Worm (Caenorhabditis elegans): ENCODE results near the gene inx-3.

Gene inx-3

DNA sequence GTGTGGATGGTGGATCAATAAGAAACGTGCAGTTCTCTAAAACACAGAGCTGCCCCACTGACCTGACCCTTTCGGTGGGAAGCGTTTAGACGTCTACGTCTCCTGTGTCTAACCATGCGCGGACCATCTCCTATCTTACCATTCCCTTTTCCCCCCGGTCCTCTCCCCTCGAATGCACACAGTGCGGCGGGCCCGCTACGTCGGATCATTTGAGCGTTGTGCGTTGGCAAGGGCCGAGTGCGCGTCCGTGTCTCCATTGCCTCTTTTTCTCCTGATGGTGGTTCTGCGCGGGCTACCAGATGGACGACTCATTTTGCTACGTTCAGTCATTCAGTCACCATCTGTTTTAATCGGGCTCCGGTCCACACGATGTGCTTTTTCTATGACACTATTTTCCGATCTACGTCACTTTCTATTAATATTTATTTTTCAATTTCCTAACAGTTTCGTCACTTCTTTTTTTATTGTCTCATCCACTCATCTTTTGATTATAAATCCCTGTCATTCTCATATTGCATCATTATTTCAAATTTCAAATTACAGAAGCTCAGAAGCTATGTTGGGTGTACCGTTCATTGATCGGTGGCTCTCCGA is at the start of gene inx-3:
TSS of gene inx-3 (plus strand) at position 544 of the 594 bp plus-strand sequence.
- TF ChIP-seq T22C8.4 (GFP tag; IDR thresholded peaks at IDR 0.05) (0 out of 2 replicates have a peak, but pooled peaks have one; percentile 3), ztf-29 (GFP tag; IDR thresholded peaks at IDR 0.05) (no peak), flt-1 (GFP tag; IDR thresholded peaks at IDR 0.05) (0 out of 2 replicates have a peak, but pooled peaks have one; percentile 4), cog-1 (tag; optimal IDR thresholded peaks at IDR 0.05) (no peak), ref-1 (GFP tag; conservative IDR thresholded peaks at IDR 0.05) (no peak), klf-2 (GFP tag; conservative IDR thresholded peaks at IDR 0.05) (no peak), tab-1 (GFP tag; IDR thresholded peaks at IDR 0.05) (peak; percentile 53; the same call in 1 of the 2 replicates), med-1 (GFP tag; optimal IDR thresholded peaks at IDR 0.05; ENCODE audit: insufficient read depth) (no peak), ztf-23 (GFP tag; IDR thresholded peaks at IDR 0.05) (0 out of 2 replicates have a peak, but pooled peaks have one; percentile 55)

DNA sequence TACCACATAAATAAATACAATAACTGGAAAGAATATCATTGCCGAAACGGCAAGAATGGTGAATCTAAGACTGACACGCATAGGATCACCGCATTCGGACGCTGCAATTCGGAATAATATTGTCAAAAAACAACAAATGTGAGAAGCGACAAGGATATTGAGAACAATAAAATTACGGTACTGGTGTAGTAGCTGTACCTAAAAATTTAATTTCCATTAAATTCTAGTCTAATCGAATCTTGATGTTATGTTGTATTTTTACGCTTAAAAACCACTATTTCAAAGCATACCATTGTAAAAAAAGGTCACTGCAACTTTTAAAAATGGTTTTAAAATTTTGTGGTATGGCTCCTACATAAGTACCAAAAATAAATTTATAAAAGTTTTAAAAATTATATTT is 47.2 kb upstream of the inx-3 start, which contains the start of gene mig-23:
TSS of gene mig-23 (minus strand) at position 101 of the 400 bp plus-strand sequence.
- TF ChIP-seq med-1 (GFP tag; optimal IDR thresholded peaks at IDR 0.05; ENCODE audit: insufficient read depth) (no peak), ref-1 (GFP tag; conservative IDR thresholded peaks at IDR 0.05) (no peak), tab-1 (GFP tag; IDR thresholded peaks at IDR 0.05) (no peak), cog-1 (tag; optimal IDR thresholded peaks at IDR 0.05) (no peak), ztf-29 (GFP tag; IDR thresholded peaks at IDR 0.05) (no peak), ztf-23 (GFP tag; IDR thresholded peaks at IDR 0.05) (no peak), klf-2 (GFP tag; conservative IDR thresholded peaks at IDR 0.05) (no peak), flt-1 (GFP tag; IDR thresholded peaks at IDR 0.05) (no peak), T22C8.4 (GFP tag; IDR thresholded peaks at IDR 0.05) (no peak)

DNA sequence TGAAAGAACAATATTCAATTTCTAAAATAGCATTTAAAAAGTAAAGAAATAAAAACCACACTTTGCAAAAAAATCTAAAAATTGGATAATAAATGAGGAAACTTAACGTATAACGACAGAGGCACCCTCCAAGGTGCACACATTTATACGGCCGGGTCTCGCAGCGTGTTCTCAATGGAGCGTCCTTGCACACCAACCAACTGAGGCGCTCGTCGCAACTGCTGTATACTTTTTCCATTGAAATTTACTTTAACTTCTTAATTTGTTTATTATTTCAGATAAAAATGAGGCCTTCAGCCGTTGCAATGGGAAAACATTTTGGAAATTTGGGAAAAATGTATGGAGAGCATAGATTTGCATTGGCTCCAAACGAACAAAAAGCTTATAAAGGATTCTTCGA is 42.8 kb upstream of the inx-3 start, which contains the start of the genes R07E4.5 and R07E4.3:
TSS of gene R07E4.5 (minus strand) at position 1 of the 400 bp plus-strand sequence.
TSS of gene R07E4.3 (plus strand) at position 285 of the 400 bp plus-strand sequence.
- TF ChIP-seq cog-1 (tag; optimal IDR thresholded peaks at IDR 0.05), result peak; percentile 43
- peak; percentile 62; the same call in 1 of the 2 replicates for TF ChIP-seq ztf-23 (GFP tag; IDR thresholded peaks at IDR 0.05)
- 0 out of 2 replicates have a peak, but pooled peaks have one; percentile 56 for TF ChIP-seq flt-1 (GFP tag; IDR thresholded peaks at IDR 0.05)
- no peak for TF ChIP-seq T22C8.4 (GFP tag; IDR thresholded peaks at IDR 0.05)
- no peak for TF ChIP-seq tab-1 (GFP tag; IDR thresholded peaks at IDR 0.05)

DNA sequence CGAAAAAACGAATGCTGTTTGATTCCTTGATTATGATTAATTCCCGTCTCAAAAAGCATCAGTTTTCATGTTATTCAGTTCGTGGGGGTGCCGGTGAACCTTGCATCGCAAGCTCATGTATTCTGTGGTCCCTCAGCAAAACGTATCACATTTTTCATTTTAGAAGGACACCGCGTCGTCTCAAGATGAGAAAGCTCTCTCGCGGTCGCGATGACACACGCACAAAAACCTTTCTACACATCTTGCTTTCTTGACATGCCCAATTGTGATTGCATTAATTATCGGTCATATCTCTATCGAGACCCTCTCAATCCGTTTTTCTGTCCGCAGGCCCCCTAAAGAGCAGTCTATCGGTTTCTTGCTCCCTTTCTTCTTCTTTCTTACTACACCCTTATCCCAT is 39.8 kb upstream of the inx-3 start:
- TF ChIP-seq cog-1 (tag; optimal IDR thresholded peaks at IDR 0.05) (no peak), med-1 (GFP tag; optimal IDR thresholded peaks at IDR 0.05; ENCODE audit: insufficient read depth) (no peak), ztf-23 (GFP tag; IDR thresholded peaks at IDR 0.05) (no peak)

DNA sequence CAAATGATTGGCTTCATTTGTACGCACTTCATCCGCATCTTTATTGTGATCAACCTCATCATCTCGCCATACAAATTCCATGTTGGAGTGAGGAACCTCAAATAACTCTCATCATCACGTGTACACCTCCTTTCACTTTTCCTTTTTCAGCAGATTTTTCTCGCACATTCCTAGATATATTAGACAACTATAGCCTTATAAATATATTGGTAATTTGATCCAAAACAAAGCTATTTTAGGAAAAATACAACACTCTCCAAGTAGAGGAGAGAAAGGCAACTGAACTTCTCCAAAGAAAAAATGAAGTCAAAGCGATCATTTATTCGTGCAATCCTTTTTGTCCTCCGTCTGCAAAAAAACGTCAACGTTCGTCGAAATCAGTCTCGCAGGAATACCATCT is 37.1 kb upstream of the inx-3 start, which contains the start of gene R07E4.1:
TSS of gene R07E4.1 (plus strand) at position 301 of the 400 bp plus-strand sequence.
- TF ChIP-seq ztf-23 (GFP tag; IDR thresholded peaks at IDR 0.05) (no peak), cog-1 (tag; optimal IDR thresholded peaks at IDR 0.05) (no peak)

DNA sequence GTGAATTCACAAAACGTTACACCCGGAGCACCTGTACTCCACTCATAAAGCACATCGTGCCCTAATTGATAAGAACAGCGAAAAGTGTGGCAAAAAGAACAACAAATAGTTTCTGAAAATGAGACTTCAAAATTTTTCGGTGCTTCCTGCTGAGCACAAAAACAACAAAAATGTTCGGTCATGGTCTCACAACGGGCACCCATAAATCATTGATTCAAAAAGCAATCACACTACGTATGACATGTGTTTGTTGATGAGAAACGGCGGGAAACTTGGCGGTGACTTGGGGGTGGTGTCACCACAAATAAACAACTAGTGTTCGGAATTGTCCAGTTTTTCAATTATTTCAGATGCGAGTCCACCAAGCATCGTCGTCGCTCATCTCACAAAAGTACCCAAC is 35.1 kb upstream of the inx-3 start:
- TF ChIP-seq med-1 (GFP tag; optimal IDR thresholded peaks at IDR 0.05; ENCODE audit: insufficient read depth) (no peak), cog-1 (tag; optimal IDR thresholded peaks at IDR 0.05) (no peak), ztf-29 (GFP tag; IDR thresholded peaks at IDR 0.05) (no peak), tab-1 (GFP tag; IDR thresholded peaks at IDR 0.05) (no peak), flt-1 (GFP tag; IDR thresholded peaks at IDR 0.05) (no peak), klf-2 (GFP tag; conservative IDR thresholded peaks at IDR 0.05) (no peak)

DNA sequence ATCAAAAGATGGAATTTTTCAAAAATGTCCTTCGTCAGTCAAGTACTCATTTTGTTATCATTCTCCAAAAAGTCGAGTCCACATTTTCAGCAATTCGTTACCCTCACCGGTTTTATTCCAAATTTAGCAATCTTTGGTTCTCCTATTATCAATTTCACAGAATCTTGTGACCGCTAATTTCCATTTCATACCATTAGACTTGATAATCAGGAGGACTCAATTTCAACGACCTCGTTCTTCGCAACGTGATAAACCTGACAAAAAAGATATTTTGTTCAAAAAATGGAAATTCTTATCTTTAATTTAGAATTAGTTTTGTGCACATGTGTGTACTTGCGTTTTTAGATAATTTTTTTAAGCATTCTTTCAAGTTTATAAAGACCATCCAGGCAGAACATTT is 33.4 kb upstream of the inx-3 start:
- no peak for TF ChIP-seq klf-2 (GFP tag; conservative IDR thresholded peaks at IDR 0.05)
- no peak for TF ChIP-seq med-1 (GFP tag; optimal IDR thresholded peaks at IDR 0.05; ENCODE audit: insufficient read depth)
- TF ChIP-seq cog-1 (tag; optimal IDR thresholded peaks at IDR 0.05), result no peak
- no peak for TF ChIP-seq ztf-29 (GFP tag; IDR thresholded peaks at IDR 0.05)
- TF ChIP-seq flt-1 (GFP tag; IDR thresholded peaks at IDR 0.05), result no peak
- no peak for TF ChIP-seq ref-1 (GFP tag; conservative IDR thresholded peaks at IDR 0.05)
- no peak for TF ChIP-seq tab-1 (GFP tag; IDR thresholded peaks at IDR 0.05)
- no peak for TF ChIP-seq T22C8.4 (GFP tag; IDR thresholded peaks at IDR 0.05)
- no peak for TF ChIP-seq ztf-23 (GFP tag; IDR thresholded peaks at IDR 0.05)

DNA sequence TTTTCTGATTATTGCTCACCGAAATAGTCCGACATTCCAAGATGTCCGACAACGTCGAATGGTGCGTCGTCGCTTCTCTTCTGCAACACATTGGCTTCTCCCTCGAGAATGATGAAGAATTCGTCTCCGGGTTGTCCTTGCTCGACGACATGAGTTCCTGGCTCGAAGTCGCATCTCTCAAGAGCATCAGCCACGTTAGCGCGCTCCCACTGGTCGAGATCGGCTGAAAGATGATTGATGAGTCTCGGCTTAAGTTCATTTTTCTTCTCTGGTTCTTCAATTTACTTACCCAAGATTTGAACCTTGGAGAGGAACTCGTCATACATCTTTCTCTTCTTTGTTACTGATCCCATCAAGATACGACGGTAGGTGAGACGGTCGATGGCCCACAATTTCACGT is 23.7 kb upstream of the inx-3 start:
- no peak for TF ChIP-seq tab-1 (GFP tag; IDR thresholded peaks at IDR 0.05)

DNA sequence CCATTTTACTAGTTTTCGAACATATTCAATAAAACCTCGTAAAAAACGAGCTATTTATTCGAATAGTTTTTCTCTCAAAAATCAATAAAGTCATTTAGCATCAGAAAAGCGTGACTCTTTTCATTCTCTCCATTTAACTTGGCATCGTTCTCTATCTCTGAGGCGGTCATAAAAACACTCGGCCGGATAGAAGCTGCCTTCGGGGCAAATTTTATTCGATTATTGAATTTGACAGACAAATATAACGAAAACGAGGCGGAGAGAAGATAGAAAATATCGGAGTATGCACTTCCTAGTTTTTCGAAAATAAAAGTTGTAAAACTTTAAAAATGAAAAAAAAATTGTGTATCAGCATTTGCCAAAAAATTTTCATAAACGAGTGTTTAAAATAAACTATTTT is 20.7 kb upstream of the inx-3 start:
- TF ChIP-seq T22C8.4 (GFP tag; IDR thresholded peaks at IDR 0.05), result no peak
- TF ChIP-seq tab-1 (GFP tag; IDR thresholded peaks at IDR 0.05), result no peak
- TF ChIP-seq ref-1 (GFP tag; conservative IDR thresholded peaks at IDR 0.05), result no peak
- TF ChIP-seq cog-1 (tag; optimal IDR thresholded peaks at IDR 0.05), result no peak
- no peak for TF ChIP-seq ztf-23 (GFP tag; IDR thresholded peaks at IDR 0.05)
- TF ChIP-seq med-1 (GFP tag; optimal IDR thresholded peaks at IDR 0.05; ENCODE audit: insufficient read depth), result no peak
- TF ChIP-seq ztf-29 (GFP tag; IDR thresholded peaks at IDR 0.05), result no peak
- TF ChIP-seq klf-2 (GFP tag; conservative IDR thresholded peaks at IDR 0.05), result no peak
- no peak for TF ChIP-seq flt-1 (GFP tag; IDR thresholded peaks at IDR 0.05)

DNA sequence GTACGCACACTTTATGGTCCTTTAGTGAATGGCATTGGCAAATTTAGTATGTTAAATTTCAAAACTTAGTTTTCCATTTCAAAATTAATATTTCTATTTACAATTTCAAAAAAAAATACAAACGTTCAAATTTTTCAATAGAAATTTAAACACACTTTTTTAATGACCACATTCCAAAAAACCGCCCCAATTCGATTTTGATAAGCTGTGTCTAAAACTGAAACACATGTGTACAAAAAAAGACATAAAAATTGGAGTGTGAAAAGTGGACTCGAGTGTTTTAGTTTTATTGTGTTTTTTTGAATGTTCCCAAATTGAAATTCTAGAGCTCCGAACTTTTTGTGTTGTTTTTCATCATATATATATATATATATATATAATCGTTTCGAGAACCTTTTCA is 20.2 kb upstream of the inx-3 start:
- no peak for TF ChIP-seq flt-1 (GFP tag; IDR thresholded peaks at IDR 0.05)
- TF ChIP-seq med-1 (GFP tag; optimal IDR thresholded peaks at IDR 0.05; ENCODE audit: insufficient read depth), result no peak
- no peak for TF ChIP-seq ztf-23 (GFP tag; IDR thresholded peaks at IDR 0.05)
- no peak for TF ChIP-seq ztf-29 (GFP tag; IDR thresholded peaks at IDR 0.05)
- no peak for TF ChIP-seq ref-1 (GFP tag; conservative IDR thresholded peaks at IDR 0.05)

Data from whole organism, midembryonic.